Fruit fly (Drosophila melanogaster) whole organism, wandering third instar larva: ENCODE data around the gene plh.

ENCODE experiments used
- Abd-B ChIP-seq: fragments of >200 bp; optimal IDR thresholded peaks from 2 replicates; lab custom pipeline; 2017; ENCODE audit warnings: missing biosample characterization, missing genetic modification characterization
- CG32264 ChIP-seq: fragments of 200-800 bp; sonication (Bioruptor generic); optimal IDR thresholded peaks from 2 replicates; lab custom pipeline; 2016; ENCODE audit warnings: missing biosample characterization, missing genetic modification characterization
- CG9705 ChIP-seq: fragments of 200-800 bp; sonication (Bioruptor generic); optimal IDR thresholded peaks from 2 replicates; lab custom pipeline; 2018; ENCODE audit warnings: missing biosample characterization, mild to moderate bottlenecking, missing genetic modification characterization
- CrebA ChIP-seq: fragments of 200-800 bp; sonication (Bioruptor generic); optimal IDR thresholded peaks from 2 replicates; lab custom pipeline; 2016; ENCODE audit warnings: missing biosample characterization, mild to moderate bottlenecking, missing genetic modification characterization, borderline replicate concordance
- Dfd ChIP-seq: fragments of >200 bp; optimal IDR thresholded peaks from 2 replicates; lab custom pipeline; 2017; ENCODE audit warnings: missing biosample characterization, missing genetic modification characterization
- Dif ChIP-seq: fragments of 200-275, 200-300 bp; sonication (Bioruptor generic); optimal IDR thresholded peaks from 2 replicates; lab custom pipeline; 2018; ENCODE audit warnings: missing biosample characterization, missing genetic modification characterization; ENCODE audit not compliant: partially characterized antibody
- GATAd ChIP-seq: sonication (Bioruptor generic); optimal IDR thresholded peaks from 2 replicates; lab custom pipeline; 2016; ENCODE audit warnings: missing biosample characterization, missing genetic modification characterization
- HLH106 ChIP-seq: fragments of 200-800 bp; optimal IDR thresholded peaks from 3 replicates; lab custom pipeline; 2019; ENCODE audit warnings: missing biosample characterization, mild to moderate bottlenecking, missing genetic modification characterization, moderate library complexity
- Hnf4 ChIP-seq: fragments of 200-800 bp; sonication (Bioruptor generic); optimal IDR thresholded peaks from 2 replicates; lab custom pipeline; 2016; ENCODE audit warnings: missing biosample characterization, mild to moderate bottlenecking, missing genetic modification characterization
- Hr78 ChIP-seq: fragments of >200 bp; optimal IDR thresholded peaks from 2 replicates; lab custom pipeline; 2017; ENCODE audit warnings: missing biosample characterization, missing genetic modification characterization
- Hr83 ChIP-seq: fragments of 200-300 bp; sonication (Bioruptor generic); optimal IDR thresholded peaks from 2 replicates; lab custom pipeline; 2016; ENCODE audit warnings: missing biosample characterization, mild to moderate bottlenecking, missing genetic modification characterization, moderate library complexity; ENCODE audit not compliant: poor library complexity, severe bottlenecking
- Jra ChIP-seq: sonication (Bioruptor generic); optimal IDR thresholded peaks from 2 replicates; lab custom pipeline; 2016; ENCODE audit warnings: missing biosample characterization, missing genetic modification characterization
- Mio ChIP-seq: sonication (Bioruptor generic); optimal IDR thresholded peaks from 2 replicates; lab custom pipeline; 2016; ENCODE audit warnings: missing biosample characterization, missing genetic modification characterization
- Myc ChIP-seq: fragments of >200 bp; optimal IDR thresholded peaks from 2 replicates; lab custom pipeline; 2017
- N ChIP-seq: fragments of >200 bp; optimal IDR thresholded peaks from 2 replicates; lab custom pipeline; 2018; ENCODE audit warnings: missing biosample characterization, missing external identifiers, missing genetic modification characterization
- OdsH ChIP-seq: fragments of 200-800 bp; sonication (Bioruptor generic); optimal IDR thresholded peaks from 2 replicates; lab custom pipeline; 2016; ENCODE audit warnings: missing biosample characterization, mild to moderate bottlenecking, missing genetic modification characterization
- Rel ChIP-seq, 2 experiments: fragments of 200-800 bp; sonication (Bioruptor generic) in 1 of 2; optimal IDR thresholded peaks; 2 replicates in 1 of 2; 3 replicates in 1 of 2; lab custom pipeline; 2016 to 2019; ENCODE audit warnings: mild to moderate bottlenecking in 2 of 2, missing biosample characterization in 2 of 2, missing genetic modification characterization in 2 of 2, moderate library complexity in 1 of 2
- Sp1 ChIP-seq: fragments of 200-800 bp; sonication (Bioruptor generic); optimal IDR thresholded peaks from 3 replicates; lab custom pipeline; 2019; ENCODE audit warnings: missing biosample characterization, mild to moderate bottlenecking, missing genetic modification characterization, moderate library complexity
- Vsx2 ChIP-seq: fragments of 200-300, 225-300 bp; sonication (Bioruptor generic); optimal IDR thresholded peaks from 2 replicates; lab custom pipeline; 2018; ENCODE audit warnings: missing biosample characterization, missing genetic modification characterization; ENCODE audit not compliant: partially characterized antibody
- br ChIP-seq: fragments of 200-800 bp; sonication (Bioruptor generic); optimal IDR thresholded peaks from 2 replicates; lab custom pipeline; 2016; ENCODE audit warnings: missing biosample characterization, missing genetic modification characterization
- brk ChIP-seq: fragments of 200-800 bp; sonication (Bioruptor generic); optimal IDR thresholded peaks from 2 replicates; lab custom pipeline; 2016; ENCODE audit warnings: missing biosample characterization, mild to moderate bottlenecking, missing genetic modification characterization
- dl ChIP-seq, 2 experiments: fragments of 175-275, 200-275 bp in 1 of 2; fragments of 200-275 bp in 1 of 2; sonication (Bioruptor generic); optimal IDR thresholded peaks; lab custom pipeline; 2018; ENCODE audit warnings: mild to moderate bottlenecking in 2 of 2, missing biosample characterization in 2 of 2, missing genetic modification characterization in 2 of 2, moderate library complexity in 2 of 2; ENCODE audit not compliant: partially characterized antibody in 2 of 2, insufficient read depth in 1 of 2
- dmrt93B ChIP-seq: fragments of 200-800 bp; sonication (Bioruptor generic); optimal IDR thresholded peaks from 2 replicates; lab custom pipeline; 2018; ENCODE audit warnings: missing biosample characterization, mild to moderate bottlenecking, missing genetic modification characterization
- dsf ChIP-seq: sonication (Bioruptor generic); optimal IDR thresholded peaks from 2 replicates; lab custom pipeline; 2016; ENCODE audit warnings: missing biosample characterization, missing genetic modification characterization, borderline replicate concordance
- ey ChIP-seq: fragments of 200-800 bp; sonication (Bioruptor generic); optimal IDR thresholded peaks from 2 replicates; lab custom pipeline; 2016; ENCODE audit warnings: missing biosample characterization, missing genetic modification characterization
- foxo ChIP-seq, 2 experiments: fragments of 200-800 bp; sonication (Bioruptor generic); optimal IDR thresholded peaks; 2 replicates in 1 of 2; 3 replicates in 1 of 2; lab custom pipeline; 2016 to 2017; ENCODE audit warnings: missing biosample characterization in 2 of 2, missing genetic modification characterization in 2 of 2
- fru ChIP-seq: fragments of 200-800 bp; sonication (Bioruptor generic); optimal IDR thresholded peaks from 3 replicates; lab custom pipeline; 2016; ENCODE audit warnings: missing biosample characterization, mild to moderate bottlenecking, missing genetic modification characterization
- h ChIP-seq: fragments of 200-800 bp; sonication (Bioruptor generic); optimal IDR thresholded peaks from 3 replicates; lab custom pipeline; 2016; ENCODE audit warnings: missing biosample characterization, mild to moderate bottlenecking, missing genetic modification characterization
- jim ChIP-seq: fragments of 175-275, 200-325 bp; sonication (Bioruptor generic); optimal IDR thresholded peaks from 2 replicates; lab custom pipeline; 2016; ENCODE audit warnings: missing biosample characterization, mild to moderate bottlenecking, missing genetic modification characterization
- lola ChIP-seq: fragments of >200 bp; optimal IDR thresholded peaks from 2 replicates; lab custom pipeline; 2017; ENCODE audit warnings: missing biosample characterization, missing genetic modification characterization
- pan ChIP-seq: fragments of >200 bp; optimal IDR thresholded peaks from 2 replicates; lab custom pipeline; 2017
- psq ChIP-seq: fragments of 200-800 bp; sonication (Bioruptor generic); optimal IDR thresholded peaks from 3 replicates; lab custom pipeline; 2017; ENCODE audit warnings: missing biosample characterization, mild to moderate bottlenecking, missing genetic modification characterization, moderate library complexity
- rgr ChIP-seq: fragments of 200-800 bp; sonication (Bioruptor generic); optimal IDR thresholded peaks from 3 replicates; lab custom pipeline; 2016; ENCODE audit warnings: missing biosample characterization, mild to moderate bottlenecking, missing genetic modification characterization
- sage ChIP-seq: fragments of 200-800 bp; sonication (Bioruptor generic); optimal IDR thresholded peaks from 2 replicates; lab custom pipeline; 2016; ENCODE audit warnings: missing biosample characterization, mild to moderate bottlenecking, missing genetic modification characterization
- sv ChIP-seq: fragments of 200-800 bp; sonication (Bioruptor generic); optimal IDR thresholded peaks from 3 replicates; lab custom pipeline; 2016; ENCODE audit warnings: missing biosample characterization, missing genetic modification characterization
- tai ChIP-seq: sonication (Bioruptor generic); optimal IDR thresholded peaks from 2 replicates; lab custom pipeline; 2016; ENCODE audit warnings: missing biosample characterization, missing genetic modification characterization
- usp ChIP-seq: fragments of >200 bp; optimal IDR thresholded peaks from 2 replicates; lab custom pipeline; 2017; ENCODE audit warnings: missing biosample characterization, missing genetic modification characterization
- woc ChIP-seq: sonication (Bioruptor generic); optimal IDR thresholded peaks from 2 replicates; lab custom pipeline; 2016; ENCODE audit warnings: missing biosample characterization, mild to moderate bottlenecking, missing genetic modification characterization

plh gene

dm6 chr3R:5015168-5015567 is 4.3 kb upstream of the plh start:
- TF ChIP-seq Rel (GFP tag; optimal IDR thresholded peaks at IDR 0.05; lab: Kevin White, UChicago) (no peak), Rel (tag; optimal IDR thresholded peaks at IDR 0.05; lab: Kevin White, UChicago) (no peak), br (GFP tag; lab: Kevin White, UChicago) (peak; percentile 27), Hr83 (GFP tag; lab: Kevin White, UChicago) (peak; percentile 83), sv (GFP tag; lab: Kevin White, UChicago) (no peak), lola (GFP tag; lab: Kevin White, UChicago) (no peak), CG32264 (GFP tag; lab: Kevin White, UChicago) (no peak), Vsx2 (no peak), CG9705 (GFP tag; lab: Kevin White, UChicago) (no peak), dsf (no peak), Dfd (GFP tag; lab: Kevin White, UChicago) (no peak), woc (no peak), jim (GFP tag; lab: Kevin White, UChicago) (no peak), foxo (GFP tag; optimal IDR thresholded peaks at IDR 0.05; lab: Kevin White, UChicago) (peak in 1 of 2 experiments; percentile 21), Dif (GFP tag; lab: Kevin White, UChicago) (no peak), Sp1 (no peak), rgr (GFP tag; lab: Kevin White, UChicago) (peak; percentile 60), brk (GFP tag; lab: Kevin White, UChicago) (peak; percentile 1), Hr78 (GFP tag; lab: Kevin White, UChicago) (no peak), h (GFP tag; lab: Kevin White, UChicago) (peak; percentile 60), N (no peak), dl (GFP tag; optimal IDR thresholded peaks at IDR 0.05; lab: Kevin White, UChicago; ENCODE audit: insufficient read depth in 1 of 2, partially characterized antibody in 2 of 2) (no peak), Mio (GFP tag; lab: Kevin White, UChicago) (no peak), psq (GFP tag; lab: Kevin White, UChicago) (no peak), Myc (no peak), HLH106 (tag; lab: Kevin White, UChicago) (no peak), fru (GFP tag; lab: Kevin White, UChicago) (peak; percentile 22), Abd-B (GFP tag; lab: Kevin White, UChicago) (no peak), pan (lab: Kevin White, UChicago) (no peak), sage (GFP tag; lab: Kevin White, UChicago) (no peak), usp (GFP tag; lab: Kevin White, UChicago) (no peak), ey (GFP tag; lab: Kevin White, UChicago) (no peak), dmrt93B (GFP tag; lab: Kevin White, UChicago) (no peak), tai (GFP tag; lab: Kevin White, UChicago) (no peak), OdsH (GFP tag; lab: Kevin White, UChicago) (peak; percentile 53), Hnf4 (GFP tag; lab: Kevin White, UChicago) (peak; percentile 9), GATAd (no peak)

- TF ChIP-seq brk (GFP tag; lab: Kevin White, UChicago) (no peak), Hnf4 (GFP tag; lab: Kevin White, UChicago) (no peak), Jra (GFP tag; lab: Kevin White, UChicago) (no peak), dsf (no peak)
Observed at dm6 chr3R:5014689-5015088, 3.9 kb upstream of the plh start.

dm6 chr3R:5013503-5013902 is 2.7 kb upstream of the plh start:
- TF ChIP-seq lola (GFP tag; lab: Kevin White, UChicago) (no peak), brk (GFP tag; lab: Kevin White, UChicago) (no peak), Hnf4 (GFP tag; lab: Kevin White, UChicago) (no peak), Hr83 (GFP tag; lab: Kevin White, UChicago) (no peak), Dfd (GFP tag; lab: Kevin White, UChicago) (no peak), Dif (GFP tag; lab: Kevin White, UChicago) (no peak), foxo (GFP tag; optimal IDR thresholded peaks at IDR 0.05; lab: Kevin White, UChicago) (no peak), CrebA (GFP tag; lab: Kevin White, UChicago) (no peak), dmrt93B (GFP tag; lab: Kevin White, UChicago) (no peak), ey (GFP tag; lab: Kevin White, UChicago) (no peak)
